Worm (Caenorhabditis elegans) whole organism, young adult: ENCODE results near the gene mam-2.
"Not testable (repeated sequence)": the region's sequence is repeated elsewhere in the genome, so short reads cannot be mapped to it uniquely, and the experiment has no call there.

ENCODE experiments used
- B0035.1 ChIP-seq: sonication (generic microtip); optimal IDR thresholded peaks from 2 replicates; lab custom pipeline; 2016; ENCODE audit warnings: missing genetic modification characterization, mild to moderate bottlenecking, missing compliant biosample characterization, missing genotype, missing genetic modification reagents
- F52B5.7 ChIP-seq: sonication (generic microtip); optimal IDR thresholded peaks from 2 replicates; lab custom pipeline; 2016; ENCODE audit warnings: mild to moderate bottlenecking, missing genetic modification characterization, missing compliant biosample characterization
- Y53G8AR.9 ChIP-seq: fragments of 200-800 bp; sonication (Bioruptor generic); conservative IDR thresholded peaks from 2 replicates; pipeline ENCODE4 v1.3.6; 2022; ENCODE audit warnings: missing genetic modification reagents, missing genetic modification characterization, missing compliant biosample characterization
- Y56A3A.18 ChIP-seq: fragments of 200-800 bp; sonication (Bioruptor generic); IDR thresholded peaks from 2 replicates; pipeline ENCODE4 v1.3.6; 2022; ENCODE audit warnings: missing genetic modification reagents, missing genetic modification characterization, missing compliant biosample characterization
- ceh-40 ChIP-seq: fragments of 200-800 bp; sonication (Bioruptor generic); IDR thresholded peaks from 2 replicates; pipeline ENCODE4 v1.3.6; 2022; ENCODE audit warnings: missing genetic modification characterization, missing compliant biosample characterization
- hmg-1.2 ChIP-seq: fragments of 200-800 bp; sonication (Bioruptor generic); IDR thresholded peaks from 2 replicates; pipeline ENCODE4 v1.3.6; 2022; ENCODE audit warnings: missing genetic modification reagents, missing genetic modification characterization, missing compliant biosample characterization
- rec-8 ChIP-seq, 2 experiments: sonication (generic microtip); optimal IDR thresholded peaks; 2 replicates each; lab custom pipeline; 2016; ENCODE audit warnings: mild to moderate bottlenecking in 2 of 2, missing genetic modification characterization in 2 of 2, missing genetic modification reagents in 2 of 2, missing genotype in 2 of 2, missing biosample characterization in 1 of 2, missing compliant biosample characterization in 1 of 2, moderate library complexity in 1 of 2
- unc-62 ChIP-seq: fragments of 150-350 bp; optimal IDR thresholded peaks from 2 replicates; lab custom pipeline; 2014; ENCODE audit warnings: missing biosample characterization, missing genetic modification reagents, missing genetic modification characterization

- not testable (repeated sequence) for TF ChIP-seq hmg-1.2 (GFP tag; lab: Robert Waterston, UW); Y56A3A.18 (GFP tag; lab: Robert Waterston, UW); F52B5.7 (tag; lab: Kevin White, UChicago); unc-62 (GFP tag; lab: Kevin White, UChicago); Y53G8AR.9 (GFP tag; lab: Robert Waterston, UW); rec-8 (tag; optimal IDR thresholded peaks at IDR 0.05; lab: Kevin White, UChicago); B0035.1 (tag; lab: Kevin White, UChicago); ceh-40 (GFP tag; lab: Robert Waterston, UW)
Observed at ce11 chrIV:10028779-10029178, 45.8 kb downstream of the mam-2 start, which contains the start of the genes F44D12.16 and msd-2.
